Fruit fly (Drosophila melanogaster) whole organism, embryonic: ENCODE results near the gene CG6610.

ENCODE experiments used
- ATbp ChIP-seq: fragments of 200-800 bp; sonication (Bioruptor generic); optimal IDR thresholded peaks from 2 replicates; lab custom pipeline; 2017; ENCODE audit warnings: missing biosample characterization, mild to moderate bottlenecking, missing genetic modification characterization, missing genetic modification reagents
- Antp ChIP-seq: fragments of 200-800 bp; sonication (Bioruptor generic); optimal IDR thresholded peaks from 3 replicates; lab custom pipeline; 2016; ENCODE audit warnings: missing biosample characterization, missing genetic modification characterization
- Blimp-1 ChIP-seq: fragments of 200-800 bp; sonication (Bioruptor generic); optimal IDR thresholded peaks from 3 replicates; lab custom pipeline; 2018; ENCODE audit warnings: missing biosample characterization, missing genetic modification characterization, mild to moderate bottlenecking, moderate library complexity, missing genetic modification reagents
- CG10209 ChIP-seq: fragments of 200-800 bp; sonication (Bioruptor generic); optimal IDR thresholded peaks from 3 replicates; lab custom pipeline; 2017; ENCODE audit warnings: missing biosample characterization, mild to moderate bottlenecking, missing genetic modification characterization, missing genetic modification reagents
- CG11560 ChIP-seq: fragments of 200-800 bp; sonication (Bioruptor generic); IDR thresholded peaks from 3 replicates; pipeline ENCODE4 v1.3.6; 2022; ENCODE audit warnings: missing biosample characterization, missing genetic modification characterization
- CG14667 ChIP-seq: fragments of 200-800 bp; sonication (Bioruptor generic); IDR thresholded peaks from 2 replicates; pipeline ENCODE4 v1.3.6; 2022; ENCODE audit warnings: missing biosample characterization, missing genetic modification characterization
- CG15696 ChIP-seq: fragments of 200-800 bp; sonication (Bioruptor generic); optimal IDR thresholded peaks from 2 replicates; lab custom pipeline; 2019; ENCODE audit warnings: missing biosample characterization, mild to moderate bottlenecking, missing genetic modification characterization, moderate library complexity
- CG1603 ChIP-seq: fragments of 200-800 bp; sonication (Bioruptor generic); optimal IDR thresholded peaks from 2 replicates; lab custom pipeline; 2019; ENCODE audit warnings: missing biosample characterization, mild to moderate bottlenecking, missing genetic modification characterization, moderate library complexity
- CG3847 ChIP-seq: fragments of 200-800 bp; sonication (Bioruptor generic); IDR thresholded peaks from 2 replicates; pipeline ENCODE4 v1.3.6; 2022; ENCODE audit warnings: missing biosample characterization, missing genetic modification characterization
- CG7357 ChIP-seq: fragments of 200-800 bp; sonication (Bioruptor generic); IDR thresholded peaks from 3 replicates; pipeline ENCODE4 v1.3.6; 2022; ENCODE audit warnings: missing biosample characterization, missing genetic modification characterization
- CG7556 ChIP-seq: fragments of 200-800 bp; sonication (Bioruptor generic); optimal IDR thresholded peaks from 2 replicates; lab custom pipeline; 2017; ENCODE audit warnings: missing biosample characterization, mild to moderate bottlenecking, missing genetic modification characterization
- CG7786 ChIP-seq: fragments of 200-800 bp; sonication (Bioruptor generic); optimal IDR thresholded peaks from 2 replicates; lab custom pipeline; 2016; ENCODE audit warnings: missing biosample characterization, missing genetic modification characterization
- CG7839 ChIP-seq: fragments of 200-800 bp; sonication (Bioruptor generic); optimal IDR thresholded peaks from 3 replicates; lab custom pipeline; 2018; ENCODE audit warnings: missing biosample characterization, mild to moderate bottlenecking, missing genetic modification characterization, moderate library complexity
- CG8290 ChIP-seq, 3 experiments: fragments of 200-800 bp; sonication (Bioruptor generic); optimal IDR thresholded peaks; 2 replicates each; lab custom pipeline; 2016 to 2019; ENCODE audit warnings: missing biosample characterization in 3 of 3, missing genetic modification characterization in 3 of 3, mild to moderate bottlenecking in 2 of 3, moderate library complexity in 1 of 3
- CG9437 ChIP-seq: fragments of 200-800 bp; sonication (Bioruptor generic); optimal IDR thresholded peaks from 2 replicates; lab custom pipeline; 2018; ENCODE audit warnings: missing biosample characterization, mild to moderate bottlenecking, missing genetic modification characterization
- CG9797 ChIP-seq: fragments of 200-800 bp; sonication (Bioruptor generic); optimal IDR thresholded peaks from 3 replicates; lab custom pipeline; 2018; ENCODE audit warnings: missing biosample characterization, mild to moderate bottlenecking, missing genetic modification characterization
- CG9932 ChIP-seq: fragments of 200-800 bp; sonication (Bioruptor generic); IDR thresholded peaks from 2 replicates; pipeline ENCODE4 v1.3.6; 2022; ENCODE audit warnings: missing biosample characterization, missing genetic modification characterization
- Camta ChIP-seq: fragments of 200-800 bp; sonication (Bioruptor generic); optimal IDR thresholded peaks from 2 replicates; lab custom pipeline; 2016; ENCODE audit warnings: missing biosample characterization, missing genetic modification characterization
- Dek ChIP-seq: fragments of 200-800 bp; sonication (Bioruptor generic); optimal IDR thresholded peaks from 3 replicates; lab custom pipeline; 2019; ENCODE audit warnings: missing biosample characterization, mild to moderate bottlenecking, missing genetic modification characterization, moderate library complexity
- Ets65A ChIP-seq: fragments of 200-800 bp; sonication (Bioruptor generic); peaks from one replicate; lab custom pipeline; 2016; ENCODE audit warnings: missing biosample characterization, missing genetic modification characterization
- Gug ChIP-seq: fragments of 200-800 bp; sonication (Bioruptor generic); IDR thresholded peaks from 4 replicates; pipeline ENCODE4 v1.3.6; 2022; ENCODE audit warnings: missing biosample characterization, missing genetic modification characterization
- Lhr ChIP-seq: fragments of 200-800 bp; sonication (Bioruptor generic); optimal IDR thresholded peaks from 3 replicates; lab custom pipeline; 2017; ENCODE audit warnings: mild to moderate bottlenecking, missing biosample characterization, missing genetic modification reagents, missing genetic modification characterization
- Max ChIP-seq: fragments of 200-800 bp; sonication (Bioruptor generic); optimal IDR thresholded peaks from 2 replicates; lab custom pipeline; 2016; ENCODE audit warnings: missing biosample characterization, mild to moderate bottlenecking, missing genetic modification characterization
- Meics ChIP-seq: fragments of 200-800 bp; sonication (Bioruptor generic); optimal IDR thresholded peaks from 2 replicates; lab custom pipeline; 2017; ENCODE audit warnings: missing biosample characterization, mild to moderate bottlenecking, missing genetic modification characterization
- NfI ChIP-seq: fragments of 200-800 bp; sonication (Bioruptor generic); optimal IDR thresholded peaks from 3 replicates; lab custom pipeline; 2018; ENCODE audit warnings: missing biosample characterization, mild to moderate bottlenecking, missing genetic modification characterization, moderate library complexity
- Optix ChIP-seq: fragments of 200-800 bp; sonication (Bioruptor generic); IDR thresholded peaks from 3 replicates; pipeline ENCODE4 v1.3.6; 2022; ENCODE audit warnings: missing biosample characterization, missing genetic modification characterization
- Ravus ChIP-seq: fragments of 200-800 bp; sonication (Bioruptor generic); IDR thresholded peaks from 2 replicates; pipeline ENCODE4 v1.3.6; 2022; ENCODE audit warnings: missing biosample characterization, missing genetic modification characterization
- Sox102F ChIP-seq: fragments of 200-800 bp; sonication (Bioruptor generic); optimal IDR thresholded peaks from 2 replicates; lab custom pipeline; 2018; ENCODE audit warnings: missing biosample characterization, mild to moderate bottlenecking, missing genetic modification characterization, moderate library complexity
- aop ChIP-seq: fragments of 200-800 bp; sonication (Bioruptor generic); IDR thresholded peaks from 2 replicates; pipeline ENCODE4 v1.3.6; 2022; ENCODE audit warnings: missing biosample characterization, missing genetic modification characterization
- bowl ChIP-seq: fragments of 200-800 bp; sonication (Bioruptor generic); IDR thresholded peaks from 2 replicates; pipeline ENCODE4 v1.3.6; 2022; ENCODE audit warnings: missing biosample characterization, missing genetic modification characterization
- ci ChIP-seq: fragments of 200-800 bp; sonication (Bioruptor generic); IDR thresholded peaks from 3 replicates; pipeline ENCODE4 v1.3.6; 2022; ENCODE audit warnings: missing biosample characterization, missing genetic modification characterization
- croc ChIP-seq: fragments of 200-800 bp; sonication (Bioruptor generic); conservative IDR thresholded peaks from 3 replicates; pipeline ENCODE4 v1.3.6; 2022; ENCODE audit warnings: missing biosample characterization, missing genetic modification characterization
- cwo ChIP-seq: fragments of 200-800 bp; sonication (Bioruptor generic); optimal IDR thresholded peaks from 3 replicates; lab custom pipeline; 2017; ENCODE audit warnings: missing biosample characterization, missing genetic modification characterization, mild to moderate bottlenecking, moderate library complexity, missing genetic modification reagents
- dmrt99B ChIP-seq: fragments of 200-800 bp; sonication (Bioruptor generic); optimal IDR thresholded peaks from 2 replicates; lab custom pipeline; 2018; ENCODE audit warnings: missing biosample characterization, mild to moderate bottlenecking, missing genetic modification characterization, moderate library complexity
- dpn ChIP-seq, 2 experiments: fragments of 200-800 bp; sonication (Bioruptor generic); optimal IDR thresholded peaks; 3 replicates each; lab custom pipeline; 2016; ENCODE audit warnings: missing biosample characterization in 2 of 2, missing genetic modification characterization in 2 of 2
- dysf ChIP-seq: fragments of 200-800 bp; sonication (Bioruptor generic); IDR thresholded peaks from 3 replicates; pipeline ENCODE4 v1.3.6; 2022; ENCODE audit warnings: missing biosample characterization, missing genetic modification characterization
- emc ChIP-seq: fragments of 200-800 bp; sonication (Bioruptor generic); optimal IDR thresholded peaks from 2 replicates; lab custom pipeline; 2016; ENCODE audit warnings: missing biosample characterization, missing genetic modification characterization
- eyg ChIP-seq: fragments of 200-800 bp; sonication (Bioruptor generic); optimal IDR thresholded peaks from 3 replicates; lab custom pipeline; 2016; ENCODE audit warnings: missing biosample characterization, missing genetic modification characterization
- fd96Cb ChIP-seq: fragments of 200-800 bp; sonication (Bioruptor generic); optimal IDR thresholded peaks from 2 replicates; lab custom pipeline; 2018; ENCODE audit warnings: missing biosample characterization, mild to moderate bottlenecking, missing genetic modification characterization, moderate library complexity
- gfzf ChIP-seq: fragments of 200-800 bp; sonication (Bioruptor generic); optimal IDR thresholded peaks from 2 replicates; lab custom pipeline; 2016; ENCODE audit warnings: missing biosample characterization, mild to moderate bottlenecking, missing genetic modification characterization, moderate library complexity
- grn ChIP-seq: fragments of 200-800 bp; sonication (Bioruptor generic); optimal IDR thresholded peaks from 3 replicates; lab custom pipeline; 2017; ENCODE audit warnings: missing biosample characterization, missing genetic modification characterization
- lilli ChIP-seq: fragments of 200-800 bp; sonication (Bioruptor generic); optimal IDR thresholded peaks from 3 replicates; lab custom pipeline; 2016; ENCODE audit warnings: missing biosample characterization, missing genetic modification characterization
- maf-S ChIP-seq: fragments of 200-800 bp; sonication (Bioruptor generic); optimal IDR thresholded peaks from 2 replicates; lab custom pipeline; 2016; ENCODE audit warnings: missing biosample characterization, missing genetic modification characterization
- mld ChIP-seq: fragments of 200-800 bp; sonication (Bioruptor generic); IDR thresholded peaks from 3 replicates; pipeline ENCODE4 v1.3.6; 2022; ENCODE audit warnings: missing biosample characterization, missing genetic modification characterization; ENCODE audit not compliant: partially characterized antibody
- oc ChIP-seq: fragments of 200-800 bp; sonication (Bioruptor generic); optimal IDR thresholded peaks from 2 replicates; lab custom pipeline; 2018; ENCODE audit warnings: missing biosample characterization, mild to moderate bottlenecking, missing genetic modification characterization, moderate library complexity
- pho ChIP-seq: fragments of 200-800 bp; sonication (Bioruptor generic); optimal IDR thresholded peaks from 2 replicates; lab custom pipeline; 2016; ENCODE audit warnings: missing biosample characterization, missing genetic modification characterization
- pita ChIP-seq: fragments of 200-800 bp; sonication (Bioruptor generic); optimal IDR thresholded peaks from 2 replicates; lab custom pipeline; 2017; ENCODE audit warnings: missing biosample characterization, mild to moderate bottlenecking, missing genetic modification characterization
- pum ChIP-seq: fragments of 200-800 bp; sonication (Bioruptor generic); optimal IDR thresholded peaks from 2 replicates; lab custom pipeline; 2016; ENCODE audit warnings: missing biosample characterization, missing genetic modification characterization
- wdn ChIP-seq: fragments of 200-800 bp; sonication (Bioruptor generic); IDR thresholded peaks from 2 replicates; pipeline ENCODE4 v1.3.6; 2022; ENCODE audit warnings: missing biosample characterization, missing genetic modification characterization
- wor ChIP-seq: fragments of 200-800 bp; sonication (Bioruptor generic); IDR thresholded peaks from 2 replicates; pipeline ENCODE4 v1.3.6; 2022; ENCODE audit warnings: missing biosample characterization, missing genetic modification characterization

Gene CG6610

DNA sequence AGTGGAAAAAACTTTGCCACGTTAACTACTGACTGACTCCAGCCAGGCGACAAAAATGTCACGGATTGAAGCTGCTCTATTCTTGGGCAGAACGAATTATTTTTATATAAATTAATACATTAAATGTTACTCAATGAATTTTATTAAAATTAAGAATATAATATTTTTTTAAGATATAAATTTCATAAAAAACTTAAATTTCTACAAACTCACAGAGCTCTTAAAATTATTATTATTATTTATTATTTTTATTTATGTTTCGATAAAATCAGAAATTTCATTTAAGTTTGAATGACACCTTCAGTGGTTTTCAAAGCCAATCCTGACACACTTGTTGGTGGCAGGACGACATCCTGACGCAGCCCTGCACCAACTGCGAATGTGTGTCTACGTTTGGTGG is 9.8 kb downstream of the CG6610 start (continued):
- peak; percentile 47; the same call in 2 of the 3 replicates for TF ChIP-seq dysf (GFP tag; lab: Robert Waterston, UW)
- peak; percentile 47 for TF ChIP-seq Meics (GFP tag; lab: Kevin White, UChicago)
- TF ChIP-seq ci (GFP tag; lab: Robert Waterston, UW), result no peak
- peak; percentile 22 for TF ChIP-seq fd96Cb
- peak; percentile 3 for TF ChIP-seq CG10209
- no peak for TF ChIP-seq Ets65A (GFP tag; lab: Kevin White, UChicago)
- TF ChIP-seq Blimp-1, result peak; percentile 42
- TF ChIP-seq cwo, result peak; percentile 12
- TF ChIP-seq CG1603 (tag; lab: Kevin White, UChicago), result no peak
- TF ChIP-seq croc (GFP tag; lab: Robert Waterston, UW), result no peak
- no peak for TF ChIP-seq mld (GFP tag; lab: Robert Waterston, UW)
- TF ChIP-seq CG9437, result no peak

DNA sequence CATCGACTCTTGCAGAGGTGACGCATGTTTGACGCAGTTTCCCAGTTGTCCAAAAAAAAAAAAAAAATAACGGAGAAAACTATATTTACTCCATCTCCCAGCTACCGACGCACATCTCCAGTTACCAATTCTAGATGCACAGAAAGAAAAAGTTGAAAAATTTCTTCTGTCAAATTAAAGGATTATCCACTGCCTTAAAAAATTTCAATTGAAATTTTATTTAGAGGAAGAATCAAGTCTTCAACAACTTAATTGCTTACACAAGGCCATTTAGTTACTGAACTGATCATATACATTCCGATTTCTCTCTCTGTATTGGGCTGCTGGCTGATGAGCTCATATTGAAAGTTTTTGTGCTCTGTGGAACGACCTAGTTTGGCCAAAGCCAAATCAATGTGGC is 10.7 kb downstream of the CG6610 start:
- peak; percentile 14 for TF ChIP-seq Dek (tag; lab: Kevin White, UChicago)
- TF ChIP-seq Sox102F (GFP tag; lab: Kevin White, UChicago), result peak; percentile 49
- TF ChIP-seq grn (GFP tag; lab: Kevin White, UChicago), result no peak
- TF ChIP-seq bowl (GFP tag; lab: Robert Waterston, UW), result no peak
- no peak for TF ChIP-seq oc (tag; lab: Kevin White, UChicago)
- no peak for TF ChIP-seq Optix (GFP tag; lab: Robert Waterston, UW)
- TF ChIP-seq dmrt99B (tag; lab: Kevin White, UChicago), result no peak
- peak; percentile 38 for TF ChIP-seq pho
- TF ChIP-seq eyg (GFP tag; lab: Kevin White, UChicago), result no peak
- TF ChIP-seq CG9437, result no peak
- no peak for TF ChIP-seq CG7357
- TF ChIP-seq pum, result peak; percentile 22
- TF ChIP-seq CG15696, result no peak
- no peak for TF ChIP-seq Max (GFP tag; lab: Kevin White, UChicago)
- TF ChIP-seq maf-S (GFP tag; lab: Kevin White, UChicago), result peak; percentile 15
- peak; percentile 58 for TF ChIP-seq CG3847
- TF ChIP-seq Camta (GFP tag; lab: Kevin White, UChicago), result peak; percentile 51
- TF ChIP-seq wdn (GFP tag; lab: Robert Waterston, UW), result no peak
- no peak for TF ChIP-seq CG14667
- TF ChIP-seq emc (GFP tag; lab: Kevin White, UChicago), result no peak
- no peak for TF ChIP-seq wor (GFP tag; lab: Robert Waterston, UW)
- no peak for TF ChIP-seq CG9797 (GFP tag; lab: Kevin White, UChicago)
- TF ChIP-seq CG9932 (GFP tag; lab: Robert Waterston, UW), result peak; percentile 51; the same call in 1 of the 2 replicates
- TF ChIP-seq NfI (GFP tag; lab: Kevin White, UChicago), result peak; percentile 39
- TF ChIP-seq aop (GFP tag; lab: Robert Waterston, UW), result no peak
- no peak for TF ChIP-seq CG11560 (tag; lab: Robert Waterston, UW)
- no peak for TF ChIP-seq CG8290 (GFP tag; optimal IDR thresholded peaks at IDR 0.05; lab: Kevin White, UChicago)
- TF ChIP-seq CG8290 (tag; optimal IDR thresholded peaks at IDR 0.05; lab: Kevin White, UChicago), result peak in 1 of 2 experiments; percentile 5
- TF ChIP-seq Antp (GFP tag; lab: Kevin White, UChicago), result peak; percentile 7
- TF ChIP-seq Ravus (GFP tag; lab: Robert Waterston, UW), result no peak
- no peak for TF ChIP-seq gfzf (GFP tag; lab: Kevin White, UChicago)
- TF ChIP-seq pita, result no peak
- peak; percentile 40 for TF ChIP-seq lilli (GFP tag; lab: Kevin White, UChicago)
- peak; percentile 40 for TF ChIP-seq CG7839
- peak; percentile 27 for TF ChIP-seq ATbp (GFP tag; lab: Kevin White, UChicago)
- TF ChIP-seq Lhr (GFP tag; lab: Kevin White, UChicago), result no peak
- 0 out of 4 replicates have a peak, but pooled peaks have one; percentile 17 for TF ChIP-seq Gug (GFP tag; lab: Robert Waterston, UW)
- peak; percentile 27 to 48 for TF ChIP-seq dpn (GFP tag; optimal IDR thresholded peaks at IDR 0.05; lab: Kevin White, UChicago)
- TF ChIP-seq CG7786, result peak; percentile 14
- TF ChIP-seq CG7556 (GFP tag; lab: Kevin White, UChicago), result peak; percentile 36
